Worm (Caenorhabditis elegans) whole organism, L2 larva: Measurements from ENCODE around the gene Y57G11C.42.

Source experiments
- ama-1 ChIP-seq: fragments of 150-350 bp; optimal IDR thresholded peaks from 2 replicates; lab custom pipeline; 2018; ENCODE audit warnings: inconsistent platforms
- ceh-82 ChIP-seq: fragments of 150-350 bp; optimal IDR thresholded peaks from 2 replicates; lab custom pipeline; 2014; ENCODE audit warnings: missing biosample characterization, missing genetic modification characterization
- fos-1 ChIP-seq: fragments of 150-350 bp; optimal IDR thresholded peaks from 2 replicates; lab custom pipeline; 2014; ENCODE audit warnings: missing biosample characterization, missing genetic modification characterization

DNA sequence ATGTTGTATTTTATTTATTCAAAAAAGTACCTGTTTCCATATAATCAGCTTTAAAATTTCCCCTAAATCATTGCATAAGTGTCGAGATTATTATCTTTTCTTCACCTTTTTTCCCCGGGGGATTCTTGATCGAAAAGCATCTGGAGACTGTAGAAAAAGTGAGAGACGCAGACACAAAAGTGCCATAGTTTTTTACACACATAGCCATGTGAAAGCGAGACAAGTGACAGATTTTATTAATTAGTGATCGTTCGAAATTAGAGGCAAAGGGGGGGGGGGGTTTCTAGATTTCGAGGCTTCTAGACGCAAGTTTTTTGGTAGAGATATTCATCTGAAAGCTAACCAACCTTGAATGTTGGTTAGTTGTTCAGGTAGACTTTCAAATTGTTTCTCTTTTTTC, 947 bp downstream of the Y57G11C.42 start:
- no peak for TF ChIP-seq fos-1 (tag; lab: Kevin White, UChicago)
- TF ChIP-seq ceh-82 = no peak
- no peak for TF ChIP-seq ama-1 (lab: Kevin White, UChicago)
